Fruit fly (Drosophila melanogaster) whole organism, wandering third instar larva: ENCODE data around the gene CG7810.

Source experiments
- Abd-B ChIP-seq: fragments of >200 bp; optimal IDR thresholded peaks from 2 replicates; lab custom pipeline; 2017; ENCODE audit warnings: missing biosample characterization, missing genetic modification characterization
- Dfd ChIP-seq: fragments of >200 bp; optimal IDR thresholded peaks from 2 replicates; lab custom pipeline; 2017; ENCODE audit warnings: missing biosample characterization, missing genetic modification characterization
- HLH106 ChIP-seq: fragments of 200-800 bp; optimal IDR thresholded peaks from 3 replicates; lab custom pipeline; 2019; ENCODE audit warnings: missing biosample characterization, mild to moderate bottlenecking, missing genetic modification characterization, moderate library complexity
- Mio ChIP-seq: sonication (Bioruptor generic); optimal IDR thresholded peaks from 2 replicates; lab custom pipeline; 2016; ENCODE audit warnings: missing biosample characterization, missing genetic modification characterization
- OdsH ChIP-seq: fragments of 200-800 bp; sonication (Bioruptor generic); optimal IDR thresholded peaks from 2 replicates; lab custom pipeline; 2016; ENCODE audit warnings: missing biosample characterization, mild to moderate bottlenecking, missing genetic modification characterization
- Vsx2 ChIP-seq: fragments of 200-300, 225-300 bp; sonication (Bioruptor generic); optimal IDR thresholded peaks from 2 replicates; lab custom pipeline; 2018; ENCODE audit warnings: missing biosample characterization, missing genetic modification characterization; ENCODE audit not compliant: partially characterized antibody
- dl ChIP-seq, 2 experiments: fragments of 175-275, 200-275 bp in 1 of 2; fragments of 200-275 bp in 1 of 2; sonication (Bioruptor generic); optimal IDR thresholded peaks; lab custom pipeline; 2018; ENCODE audit warnings: mild to moderate bottlenecking in 2 of 2, missing biosample characterization in 2 of 2, missing genetic modification characterization in 2 of 2, moderate library complexity in 2 of 2; ENCODE audit not compliant: partially characterized antibody in 2 of 2, insufficient read depth in 1 of 2
- fru ChIP-seq: fragments of 200-800 bp; sonication (Bioruptor generic); optimal IDR thresholded peaks from 3 replicates; lab custom pipeline; 2016; ENCODE audit warnings: missing biosample characterization, mild to moderate bottlenecking, missing genetic modification characterization
- pan ChIP-seq: fragments of >200 bp; optimal IDR thresholded peaks from 2 replicates; lab custom pipeline; 2017
- psq ChIP-seq: fragments of 200-800 bp; sonication (Bioruptor generic); optimal IDR thresholded peaks from 3 replicates; lab custom pipeline; 2017; ENCODE audit warnings: missing biosample characterization, mild to moderate bottlenecking, missing genetic modification characterization, moderate library complexity
- sage ChIP-seq: fragments of 200-800 bp; sonication (Bioruptor generic); optimal IDR thresholded peaks from 2 replicates; lab custom pipeline; 2016; ENCODE audit warnings: missing biosample characterization, mild to moderate bottlenecking, missing genetic modification characterization
- sv ChIP-seq: fragments of 200-800 bp; sonication (Bioruptor generic); optimal IDR thresholded peaks from 3 replicates; lab custom pipeline; 2016; ENCODE audit warnings: missing biosample characterization, missing genetic modification characterization
- usp ChIP-seq: fragments of >200 bp; optimal IDR thresholded peaks from 2 replicates; lab custom pipeline; 2017; ENCODE audit warnings: missing biosample characterization, missing genetic modification characterization
- woc ChIP-seq: sonication (Bioruptor generic); optimal IDR thresholded peaks from 2 replicates; lab custom pipeline; 2016; ENCODE audit warnings: missing biosample characterization, mild to moderate bottlenecking, missing genetic modification characterization

DNA sequence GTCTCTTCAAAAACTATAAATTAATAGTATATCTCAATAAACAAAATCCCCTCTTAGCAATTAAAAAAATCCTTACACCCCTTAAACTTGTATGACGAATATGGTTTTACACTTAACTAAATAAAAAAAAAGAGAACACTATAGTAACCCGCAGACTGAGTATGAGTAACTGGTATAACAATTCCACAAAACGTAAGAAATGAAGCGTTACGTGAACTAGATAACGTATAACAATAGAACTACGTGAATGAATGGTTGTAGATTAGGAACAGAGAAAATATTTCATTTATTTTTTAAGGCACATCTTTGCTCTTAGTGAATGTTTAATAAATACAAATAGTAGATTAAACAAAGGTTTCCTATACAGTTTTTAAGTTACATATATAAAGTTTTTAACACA lies 44.4 kb upstream of the CG7810 start:
- TF ChIP-seq usp (no peak), woc (GFP tag; lab: Kevin White, UChicago) (no peak), sage (GFP tag; lab: Kevin White, UChicago) (no peak), HLH106 (no peak), psq (no peak), sv (no peak), fru (no peak), Mio (GFP tag; lab: Kevin White, UChicago) (no peak), dl (GFP tag; optimal IDR thresholded peaks at IDR 0.05; lab: Kevin White, UChicago; ENCODE audit: insufficient read depth in 1 of 2, partially characterized antibody in 2 of 2) (no peak), Vsx2 (no peak), Abd-B (GFP tag; lab: Kevin White, UChicago) (no peak), OdsH (GFP tag; lab: Kevin White, UChicago) (no peak), pan (lab: Kevin White, UChicago) (no peak), Dfd (no peak)
